Worm (Caenorhabditis elegans): ENCODE data around the gene pdf-2.

Gene pdf-2

DNA sequence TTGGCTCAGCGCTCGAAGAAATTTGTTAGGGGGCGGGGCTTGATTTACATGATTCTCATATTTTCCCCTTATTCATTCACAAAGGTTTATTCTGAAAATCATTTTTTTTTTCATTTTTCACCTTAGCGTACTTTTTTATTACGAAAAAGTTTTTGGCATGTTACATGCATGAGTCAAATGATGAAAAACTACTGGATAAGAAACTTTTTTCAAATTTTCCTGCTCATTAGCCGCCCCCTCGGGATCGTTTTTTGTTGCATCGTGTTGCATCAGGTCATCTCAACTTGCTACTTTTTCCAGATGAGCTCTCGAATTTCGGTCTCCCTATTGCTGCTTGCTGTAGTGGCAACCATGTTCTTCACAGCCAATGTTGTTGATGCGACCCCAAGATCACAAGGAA is at the start of gene pdf-2:
Gene pdf-2, plus strand, starts transcription at position 301 of the 400 bp plus-strand sequence.
- TF ChIP-seq sem-4 (tag; optimal IDR thresholded peaks at IDR 0.05) (no peak), fos-1 (tag; optimal IDR thresholded peaks at IDR 0.05) (no peak), R02D3.7 (tag; optimal IDR thresholded peaks at IDR 0.05) (no peak), lin-13 (GFP tag; optimal IDR thresholded peaks at IDR 0.05) (no peak), F13H6.1 (tag; optimal IDR thresholded peaks at IDR 0.05) (no peak), nhr-129 (tag; optimal IDR thresholded peaks at IDR 0.05) (no peak), ztf-4 (tag; optimal IDR thresholded peaks at IDR 0.05) (no peak), mbf-1 (tag; optimal IDR thresholded peaks at IDR 0.05) (no peak), nhr-12 (tag; optimal IDR thresholded peaks at IDR 0.05) (no peak), mdl-1 (tag; optimal IDR thresholded peaks at IDR 0.05) (no peak), Y55F3AM.14 (GFP tag; optimal IDR thresholded peaks at IDR 0.05) (no peak), snpc-4 (tag; optimal IDR thresholded peaks at IDR 0.05) (no peak), unc-55 (GFP tag; optimal IDR thresholded peaks at IDR 0.05) (no peak)

DNA sequence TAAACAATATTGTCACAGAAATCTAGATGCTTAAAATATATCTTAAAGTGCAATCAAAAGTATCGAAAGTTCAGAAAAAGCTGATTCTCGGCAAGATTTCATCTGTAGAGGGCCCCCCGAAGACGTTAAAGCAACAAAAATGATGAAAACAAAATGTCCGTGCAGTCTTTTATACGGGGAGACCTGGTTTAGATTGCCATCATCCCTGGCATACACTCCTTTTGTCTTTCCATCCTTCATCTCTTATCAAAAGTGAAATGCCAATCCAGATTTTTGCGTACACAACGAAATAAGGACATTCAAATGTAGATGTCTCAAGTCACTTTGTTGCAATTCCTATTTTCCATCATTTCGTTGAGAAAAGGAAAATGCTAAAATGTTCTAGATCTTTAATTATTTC is 49.0 kb upstream of the pdf-2 start:
- TF ChIP-seq nhr-129 (tag; optimal IDR thresholded peaks at IDR 0.05) (no peak), unc-55 (GFP tag; optimal IDR thresholded peaks at IDR 0.05) (no peak), ztf-1 (GFP tag; conservative IDR thresholded peaks at IDR 0.05) (no peak), alr-1 (tag; optimal IDR thresholded peaks at IDR 0.05) (no peak), elt-1 (tag; optimal IDR thresholded peaks at IDR 0.05) (no peak)

DNA sequence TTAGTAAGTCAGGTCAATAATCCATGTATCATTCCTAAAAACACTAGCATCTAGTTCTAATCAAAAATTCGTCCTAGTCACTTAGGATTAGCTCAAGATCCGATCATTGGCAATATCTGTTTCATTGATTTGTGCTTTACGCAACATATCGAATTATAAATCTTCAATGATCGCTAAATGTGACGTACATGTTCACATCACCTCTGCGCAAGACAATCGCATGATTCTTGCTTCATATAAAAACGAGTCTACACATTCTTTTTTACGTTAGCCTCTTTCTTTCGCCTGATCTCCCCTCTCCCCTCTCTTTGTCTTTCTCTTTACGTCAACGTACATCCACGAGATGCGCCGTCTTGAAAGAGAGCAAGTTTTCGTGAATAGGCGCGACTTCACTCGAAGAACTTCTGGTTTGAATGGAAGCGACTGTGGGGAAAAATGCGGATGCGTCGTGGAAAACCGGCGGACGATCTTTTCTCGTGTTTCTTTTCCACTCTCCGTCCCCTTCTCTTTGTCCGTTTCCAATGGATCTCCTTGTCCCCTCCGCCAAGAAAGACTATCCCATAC is 46.8 kb upstream of the pdf-2 start:
- TF ChIP-seq nhr-25 (tag; optimal IDR thresholded peaks at IDR 0.05) (peak; percentile 31), alr-1 (tag; optimal IDR thresholded peaks at IDR 0.05) (no peak), elt-1 (tag; optimal IDR thresholded peaks at IDR 0.05) (no peak), nhr-21 (tag; optimal IDR thresholded peaks at IDR 0.05) (peak; percentile 64), mab-5 (tag; optimal IDR thresholded peaks at IDR 0.05) (no peak), sem-4 (tag; optimal IDR thresholded peaks at IDR 0.05) (peak; percentile 23), nhr-10 (tag; optimal IDR thresholded peaks at IDR 0.05) (no peak), ceh-82 (tag; optimal IDR thresholded peaks at IDR 0.05) (no peak), mdl-1 (tag; optimal IDR thresholded peaks at IDR 0.05) (peak in 1 of 2 experiments; percentile 12)

DNA sequence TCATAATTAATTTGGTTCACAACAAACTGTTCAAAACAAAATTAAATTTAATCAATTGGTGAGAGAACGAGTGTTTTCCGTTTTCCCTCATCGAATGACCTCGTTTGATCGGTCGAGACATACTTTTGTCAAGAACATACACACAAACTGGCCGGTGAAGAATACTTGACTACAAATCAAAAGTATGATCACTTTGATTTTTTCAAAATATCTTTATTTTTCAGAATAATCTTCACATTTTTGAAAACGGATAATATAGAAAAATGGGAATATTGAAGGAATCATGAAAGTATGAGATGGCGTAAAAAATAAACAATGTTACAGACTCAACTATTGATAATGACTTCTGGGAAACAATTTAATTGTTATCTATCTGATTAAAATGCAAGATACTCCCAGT is 45.0 kb upstream of the pdf-2 start, which contains the start of gene swip-10:
Gene swip-10, minus strand, starts transcription at position 101 of the 400 bp plus-strand sequence.
- no peak for TF ChIP-seq F13H6.1 (tag; optimal IDR thresholded peaks at IDR 0.05)
- no peak for TF ChIP-seq C34F6.9 (tag; optimal IDR thresholded peaks at IDR 0.05)
- no peak for TF ChIP-seq nhr-23 (tag; optimal IDR thresholded peaks at IDR 0.05)
- no peak for TF ChIP-seq nhr-77 (tag; optimal IDR thresholded peaks at IDR 0.05)
- no peak for TF ChIP-seq ama-1 (optimal IDR thresholded peaks at IDR 0.05)
- no peak for TF ChIP-seq ztf-4 (tag; optimal IDR thresholded peaks at IDR 0.05)
- no peak for TF ChIP-seq snpc-4 (tag; optimal IDR thresholded peaks at IDR 0.05)
- TF ChIP-seq aly-2 (tag; optimal IDR thresholded peaks at IDR 0.05) = no peak
- no peak for TF ChIP-seq R02D3.7 (tag; optimal IDR thresholded peaks at IDR 0.05)
- no peak for TF ChIP-seq ztf-11 (tag; optimal IDR thresholded peaks at IDR 0.05)
- no peak for TF ChIP-seq nhr-10 (tag; optimal IDR thresholded peaks at IDR 0.05)
- no peak for TF ChIP-seq lin-13 (GFP tag; optimal IDR thresholded peaks at IDR 0.05)
- TF ChIP-seq nhr-12 (tag; optimal IDR thresholded peaks at IDR 0.05) = no peak
- no peak for TF ChIP-seq mdl-1 (tag; optimal IDR thresholded peaks at IDR 0.05)

DNA sequence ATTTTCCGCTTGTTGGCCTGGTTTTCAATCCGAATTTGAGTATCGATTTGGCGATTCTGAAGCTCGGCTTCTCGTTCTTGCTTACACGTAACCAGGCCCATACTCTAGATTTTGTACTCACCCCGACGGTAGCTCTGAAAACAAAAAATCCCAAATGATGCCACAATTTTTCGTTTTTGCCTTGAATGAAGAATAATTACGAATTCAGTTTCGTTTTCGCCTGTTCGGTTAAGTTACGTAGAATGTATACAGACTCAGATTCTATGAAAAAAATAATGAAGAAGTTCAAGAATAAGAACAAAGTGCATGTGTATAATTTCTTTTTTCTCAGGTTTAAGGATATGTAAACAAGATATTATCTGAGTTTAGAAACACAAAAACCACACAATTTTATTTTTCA is 42.2 kb upstream of the pdf-2 start, which contains the start of gene gpa-5:
Gene gpa-5, minus strand, starts transcription at position 101 of the 400 bp plus-strand sequence.
- no peak for TF ChIP-seq sem-4 (tag; optimal IDR thresholded peaks at IDR 0.05)
- no peak for TF ChIP-seq sma-3 (GFP tag; optimal IDR thresholded peaks at IDR 0.05)
- TF ChIP-seq crh-2 (tag; optimal IDR thresholded peaks at IDR 0.05) = no peak
- TF ChIP-seq ztf-11 (tag; optimal IDR thresholded peaks at IDR 0.05) = no peak
- no peak for TF ChIP-seq nhr-6 (tag; optimal IDR thresholded peaks at IDR 0.05)
- TF ChIP-seq mbf-1 (tag; optimal IDR thresholded peaks at IDR 0.05) = no peak
- TF ChIP-seq peb-1 (tag; optimal IDR thresholded peaks at IDR 0.05) = no peak
- no peak for TF ChIP-seq ZK546.5 (tag; optimal IDR thresholded peaks at IDR 0.05)
- no peak for TF ChIP-seq nhr-25 (tag; optimal IDR thresholded peaks at IDR 0.05)
- TF ChIP-seq nhr-12 (tag; optimal IDR thresholded peaks at IDR 0.05) = no peak
- TF ChIP-seq lin-39 (tag; optimal IDR thresholded peaks at IDR 0.05) = no peak
- no peak for TF ChIP-seq snpc-4 (tag; optimal IDR thresholded peaks at IDR 0.05)
- no peak for TF ChIP-seq alr-1 (tag; optimal IDR thresholded peaks at IDR 0.05)
- no peak for TF ChIP-seq ztf-4 (tag; optimal IDR thresholded peaks at IDR 0.05)
- TF ChIP-seq fos-1 (tag; optimal IDR thresholded peaks at IDR 0.05) = no peak
- TF ChIP-seq nhr-77 (tag; optimal IDR thresholded peaks at IDR 0.05) = no peak
- no peak for TF ChIP-seq elt-1 (tag; optimal IDR thresholded peaks at IDR 0.05)
- TF ChIP-seq dmd-4 (tag; optimal IDR thresholded peaks at IDR 0.05) = no peak
